Fruit fly (Drosophila melanogaster): ENCODE data around the gene mtsh.

Gene mtsh

dm6 chr2L:8284913-8285619, 34.6 kb downstream of the mtsh start (continued):
- TF ChIP-seq CG8119 (GFP tag; IDR thresholded peaks at IDR 0.05) (peak; percentile 32; the same call in 1 of the 3 replicates), CG31627 (GFP tag; optimal IDR thresholded peaks at IDR 0.05) (no peak), CG9139 (GFP tag; optimal IDR thresholded peaks at IDR 0.05) (no peak), CG6792 (GFP tag; optimal IDR thresholded peaks at IDR 0.05) (peak; percentile 6), CG3032 (tag; optimal IDR thresholded peaks at IDR 0.05) (no peak), OdsH (GFP tag; optimal IDR thresholded peaks at IDR 0.05) (no peak), CG10669 (GFP tag; optimal IDR thresholded peaks at IDR 0.05) (no peak), CG6808 (GFP tag; optimal IDR thresholded peaks at IDR 0.05) (no peak), CG15336 (GFP tag; IDR thresholded peaks at IDR 0.05) (peak; percentile 31), Ets21C (GFP tag; optimal IDR thresholded peaks at IDR 0.05) (no peak), CG4318 (GFP tag; optimal IDR thresholded peaks at IDR 0.05) (no peak), CG6854 (GFP tag; optimal IDR thresholded peaks at IDR 0.05) (no peak), Met (GFP tag; optimal IDR thresholded peaks at IDR 0.05) (peak; percentile 26), CG11294 (GFP tag; IDR thresholded peaks at IDR 0.05) (no peak), esn (GFP tag; optimal IDR thresholded peaks at IDR 0.05) (peak; percentile 5), fd59A (GFP tag; optimal IDR thresholded peaks at IDR 0.05) (no peak), Smox (GFP tag; optimal IDR thresholded peaks at IDR 0.05) (no peak), lz (GFP tag; optimal IDR thresholded peaks at IDR 0.05) (no peak), Sox102F (GFP tag; optimal IDR thresholded peaks at IDR 0.05) (peak; percentile 34), CG3919 (GFP tag; optimal IDR thresholded peaks at IDR 0.05) (no peak), CG11902 (GFP tag; optimal IDR thresholded peaks at IDR 0.05) (no peak), CG8319 (GFP tag; optimal IDR thresholded peaks at IDR 0.05) (no peak), CG7368 (GFP tag; optimal IDR thresholded peaks at IDR 0.05) (no peak), Eip78C (GFP tag) (peak; percentile 77), Sox14 (GFP tag; optimal IDR thresholded peaks at IDR 0.05) (no peak), Eip75B (GFP tag; optimal IDR thresholded peaks at IDR 0.05) (peak; percentile 45), Lpt (GFP tag; optimal IDR thresholded peaks at IDR 0.05) (no peak), Hr39 (GFP tag; optimal IDR thresholded peaks at IDR 0.05) (peak; percentile 13), eg (GFP tag; IDR thresholded peaks at IDR 0.05) (peak; percentile 23; the same call in 1 of the 3 replicates), CG11762 (GFP tag; optimal IDR thresholded peaks at IDR 0.05; ENCODE audit: insufficient read depth) (no peak), Gug (GFP tag; IDR thresholded peaks at IDR 0.05) (no peak), Blimp-1 (GFP tag; optimal IDR thresholded peaks at IDR 0.05) (no peak), topi (GFP tag; optimal IDR thresholded peaks at IDR 0.05) (peak; percentile 17), vri (GFP tag; optimal IDR thresholded peaks at IDR 0.05) (no peak), fkh (GFP tag; optimal IDR thresholded peaks at IDR 0.05) (peak; percentile 29), Hr38 (GFP tag; optimal IDR thresholded peaks at IDR 0.05) (no peak), salr (GFP tag; optimal IDR thresholded peaks at IDR 0.05) (no peak), CG1621 (tag; optimal IDR thresholded peaks at IDR 0.05) (no peak)

dm6 chr2L:8281872-8282271, 37.8 kb downstream of the mtsh start:
- TF ChIP-seq CG6792 (GFP tag; optimal IDR thresholded peaks at IDR 0.05) (no peak), CG15336 (GFP tag; IDR thresholded peaks at IDR 0.05) (no peak), CG8319 (GFP tag; optimal IDR thresholded peaks at IDR 0.05) (no peak), CG3919 (GFP tag; optimal IDR thresholded peaks at IDR 0.05) (no peak), net (GFP tag; optimal IDR thresholded peaks at IDR 0.05) (no peak), Hr38 (GFP tag; optimal IDR thresholded peaks at IDR 0.05) (no peak), Hr4 (GFP tag; optimal IDR thresholded peaks at IDR 0.05) (no peak), CG8632 (GFP tag; optimal IDR thresholded peaks at IDR 0.05) (no peak), svp (GFP tag) (no peak), topi (GFP tag; optimal IDR thresholded peaks at IDR 0.05) (no peak), achi (GFP tag; optimal IDR thresholded peaks at IDR 0.05) (no peak), fd85E (GFP tag; optimal IDR thresholded peaks at IDR 0.05) (no peak), spab (GFP tag; optimal IDR thresholded peaks at IDR 0.05) (no peak), Ets21C (GFP tag; optimal IDR thresholded peaks at IDR 0.05) (no peak)
